Fruit fly (Drosophila melanogaster): ENCODE results near the gene CG9641.

CG9641 gene

DNA sequence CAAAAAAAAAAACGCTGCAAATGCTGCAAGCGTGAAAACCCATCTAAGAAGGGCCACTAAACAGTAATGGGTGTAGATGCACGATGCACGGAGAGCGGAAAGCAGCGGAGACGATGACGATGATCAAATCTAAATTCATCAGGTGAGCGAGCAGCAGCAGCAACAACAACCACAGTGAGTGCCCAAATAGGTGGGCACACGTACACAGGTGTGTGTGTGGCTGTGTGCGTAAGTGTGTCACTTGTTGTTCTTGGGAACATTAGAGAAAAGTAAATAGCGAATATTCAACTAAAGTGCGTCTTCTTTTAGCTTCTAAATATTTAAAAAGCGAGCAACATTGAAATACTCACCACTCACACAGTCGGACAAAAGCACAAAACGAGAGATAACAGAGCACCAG is 16.6 kb upstream of the CG9641 start:
- TF ChIP-seq NC2α (GFP tag; optimal IDR thresholded peaks at IDR 0.05) (no peak), jigr1 (GFP tag; IDR thresholded peaks at IDR 0.05) (no peak), Oli (tag; optimal IDR thresholded peaks at IDR 0.05) (no peak), Abd-B (GFP tag; optimal IDR thresholded peaks at IDR 0.05) (no peak), CG3847 (GFP tag; IDR thresholded peaks at IDR 0.05) (no peak), nerfin-2 (GFP tag; IDR thresholded peaks at IDR 0.05; ENCODE audit: partially characterized antibody) (no peak), cg (GFP tag; optimal IDR thresholded peaks at IDR 0.05) (peak; percentile 82), CG34376 (GFP tag; optimal IDR thresholded peaks at IDR 0.05) (no peak), Sin3A (optimal IDR thresholded peaks at IDR 0.05) (no peak), CG6813 (GFP tag; optimal IDR thresholded peaks at IDR 0.05) (peak; percentile 10), B-H2 (GFP tag; optimal IDR thresholded peaks at IDR 0.05) (no peak), Elba2 (GFP tag; optimal IDR thresholded peaks at IDR 0.05) (no peak), CG7372 (GFP tag; IDR thresholded peaks at IDR 0.05) (no peak), Usf (GFP tag; optimal IDR thresholded peaks at IDR 0.05) (no peak), CHES-1-like (GFP tag; optimal IDR thresholded peaks at IDR 0.05) (peak; percentile 5), ato (GFP tag; IDR thresholded peaks at IDR 0.05; ENCODE audit: partially characterized antibody) (no peak), Awh (GFP tag; IDR thresholded peaks at IDR 0.05) (no peak), aop (GFP tag; IDR thresholded peaks at IDR 0.05) (no peak), wdn (GFP tag; IDR thresholded peaks at IDR 0.05) (no peak), CG9876 (GFP tag; optimal IDR thresholded peaks at IDR 0.05) (no peak), zf30C (GFP tag; optimal IDR thresholded peaks at IDR 0.05) (no peak), croc (GFP tag; conservative IDR thresholded peaks at IDR 0.05) (no peak), Fer1 (GFP tag; optimal IDR thresholded peaks at IDR 0.05) (no peak), Deaf1 (tag; optimal IDR thresholded peaks at IDR 0.05) (no peak), Sox100B (GFP tag; optimal IDR thresholded peaks at IDR 0.05) (no peak), CG14441 (GFP tag; IDR thresholded peaks at IDR 0.05) (no peak), CG11085 (GFP tag; IDR thresholded peaks at IDR 0.05) (no peak), so (GFP tag; IDR thresholded peaks at IDR 0.05) (no peak), CG10321 (GFP tag; IDR thresholded peaks at IDR 0.05) (no peak), Antp (GFP tag; optimal IDR thresholded peaks at IDR 0.05) (no peak), kah (GFP tag; optimal IDR thresholded peaks at IDR 0.05) (peak; percentile 36), Trl (optimal IDR thresholded peaks at IDR 0.05) (peak in 1 of 2 experiments; percentile 24), Trl (GFP tag; optimal IDR thresholded peaks at IDR 0.05) (no peak), CG4328 (GFP tag; optimal IDR thresholded peaks at IDR 0.05) (peak; percentile 8), chinmo (GFP tag; IDR thresholded peaks at IDR 0.05; ENCODE audit: partially characterized antibody) (peak; percentile 14; the same call in 1 of the 4 replicates), MESR4 (GFP tag; optimal IDR thresholded peaks at IDR 0.05) (peak; percentile 30), hkb (optimal IDR thresholded peaks at IDR 0.05) (no peak), hkb (GFP tag; IDR thresholded peaks at IDR 0.05) (peak; percentile 35; the same call in 1 of the 2 replicates), Hey (tag; optimal IDR thresholded peaks at IDR 0.05) (peak; percentile 83), CG11247 (GFP tag; IDR thresholded peaks at IDR 0.05) (no peak), CG4360 (GFP tag; IDR thresholded peaks at IDR 0.05) (peak; percentile 93), tna (GFP tag; IDR thresholded peaks at IDR 0.05; ENCODE audit: partially characterized antibody) (no peak), CG34422 (GFP tag; IDR thresholded peaks at IDR 0.05) (peak; percentile 35; the same call in 1 of the 3 replicates), B-H1 (GFP tag; IDR thresholded peaks at IDR 0.05) (no peak), NfI (GFP tag; optimal IDR thresholded peaks at IDR 0.05) (no peak), bsh (GFP tag; optimal IDR thresholded peaks at IDR 0.05) (no peak), Hr39 (optimal IDR thresholded peaks at IDR 0.05) (no peak), Aef1 (GFP tag; IDR thresholded peaks at IDR 0.05) (0 out of 3 replicates have a peak, but pooled peaks have one; percentile 29), sc (optimal IDR thresholded peaks at IDR 0.05) (no peak), sc (GFP tag; optimal IDR thresholded peaks at IDR 0.05) (no peak), jumu (GFP tag; optimal IDR thresholded peaks at IDR 0.05) (no peak), pum (GFP tag; optimal IDR thresholded peaks at IDR 0.05) (no peak), CG12659 (GFP tag; optimal IDR thresholded peaks at IDR 0.05) (no peak), CTCF (GFP tag; optimal IDR thresholded peaks at IDR 0.05) (no peak)

Measured in whole organism, embryonic.